Worm (Caenorhabditis elegans) whole organism, L1 larva: ENCODE measurements around the gene let-23.

Source experiments
- aly-2 ChIP-seq: fragments of 150-350 bp; optimal IDR thresholded peaks from 2 replicates; lab custom pipeline; 2014; ENCODE audit warnings: missing biosample characterization, missing genetic modification characterization
- egl-27 ChIP-seq, 2 experiments: fragments of 150-350 bp in 1 of 2; sonication (generic microtip); optimal IDR thresholded peaks; 3 replicates each; lab custom pipeline; 2017 to 2018; ENCODE audit warnings: missing biosample characterization in 2 of 2, missing genetic modification characterization in 2 of 2, missing genetic modification reagents in 2 of 2
- isw-1 ChIP-seq: fragments of 200-800 bp; sonication (Bioruptor generic); IDR thresholded peaks from 2 replicates; pipeline ENCODE4 v1.3.6; 2022; ENCODE audit warnings: missing genetic modification characterization, missing compliant biosample characterization
- lin-35 ChIP-seq, 2 experiments: fragments of 150-350 bp; optimal IDR thresholded peaks; 2 replicates each; lab custom pipeline; 2014; ENCODE audit warnings: missing biosample characterization in 2 of 2, missing genetic modification characterization in 2 of 2, missing genetic modification reagents in 2 of 2
- lsy-2 ChIP-seq, 2 experiments: fragments of 150-350 bp; optimal IDR thresholded peaks; 2 replicates each; lab custom pipeline; 2014; ENCODE audit warnings: missing biosample characterization in 2 of 2, missing genetic modification characterization in 2 of 2
- snpc-4 ChIP-seq: fragments of 150-350 bp; optimal IDR thresholded peaks from 2 replicates; lab custom pipeline; 2014; ENCODE audit warnings: missing biosample characterization, missing genetic modification characterization
- sptf-1 ChIP-seq: fragments of 150-350 bp; optimal IDR thresholded peaks from 2 replicates; lab custom pipeline; 2014; ENCODE audit warnings: missing biosample characterization, missing genetic modification characterization

DNA sequence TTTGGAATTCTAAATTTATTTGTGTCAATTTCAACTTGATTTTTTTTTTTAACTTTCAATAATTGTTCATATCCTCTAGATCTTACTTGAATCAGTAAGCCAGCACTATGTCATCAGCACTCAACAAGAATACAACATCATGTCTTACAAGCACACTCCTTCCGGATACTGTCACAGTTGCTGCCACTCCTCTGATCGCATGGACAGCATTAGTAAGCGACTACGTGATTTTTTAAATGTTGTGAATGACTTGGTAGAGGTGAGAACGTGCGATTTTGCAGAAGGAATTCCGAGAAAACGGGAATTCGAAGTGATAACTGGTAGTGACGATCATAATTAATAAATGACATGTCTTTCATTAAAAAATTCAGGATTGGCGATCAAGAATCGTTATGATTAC lies 39.3 kb upstream of the let-23 start, which contains the start of gene oac-54:
- TF ChIP-seq egl-27 (tag; optimal IDR thresholded peaks at IDR 0.05; lab: Kevin White, UChicago) (no peak), sptf-1 (no peak), lsy-2 (tag; optimal IDR thresholded peaks at IDR 0.05; lab: Kevin White, UChicago) (no peak), snpc-4 (tag; lab: Kevin White, UChicago) (no peak), lin-35 (GFP tag; optimal IDR thresholded peaks at IDR 0.05; lab: Kevin White, UChicago) (no peak), isw-1 (GFP tag; lab: Robert Waterston, UW) (no peak), aly-2 (tag; lab: Kevin White, UChicago) (no peak)
